Worm (Caenorhabditis elegans): ENCODE results near the gene sid-2.
A peak's percentile ranks its signal among the peaks of the same experiment; 100 is the strongest.

sid-2 gene

ce11 chrIII:13714950-13715349 lies 35.7 kb downstream of the sid-2 start:
- TF ChIP-seq tra-4 (tag; optimal IDR thresholded peaks at IDR 0.05) (no peak), ceh-13 (GFP tag; optimal IDR thresholded peaks at IDR 0.05) (no peak), hmbx-1 (tag; optimal IDR thresholded peaks at IDR 0.05) (no peak), aly-1 (tag; optimal IDR thresholded peaks at IDR 0.05) (no peak), sea-1 (GFP tag; conservative IDR thresholded peaks at IDR 0.05) (no peak), hnd-1 (tag; optimal IDR thresholded peaks at IDR 0.05) (no peak), flt-1 (GFP tag; IDR thresholded peaks at IDR 0.05) (no peak), ets-7 (tag; optimal IDR thresholded peaks at IDR 0.05) (no peak), scrt-1 (GFP tag; IDR thresholded peaks at IDR 0.05) (no peak), F13C5.2 (tag; optimal IDR thresholded peaks at IDR 0.05) (no peak), hmg-4 (GFP tag; optimal IDR thresholded peaks at IDR 0.05) (no peak), pes-1 (GFP tag; IDR thresholded peaks at IDR 0.05) (no peak), ceh-36 (tag; optimal IDR thresholded peaks at IDR 0.05) (no peak), tbx-11 (GFP tag; IDR thresholded peaks at IDR 0.05) (no peak), ama-1 (optimal IDR thresholded peaks at IDR 0.05) (no peak), B0310.2 (tag; optimal IDR thresholded peaks at IDR 0.05) (no peak), tbx-37 (GFP tag; conservative IDR thresholded peaks at IDR 0.05) (no peak)

- TF ChIP-seq sea-1 (GFP tag; conservative IDR thresholded peaks at IDR 0.05) = no peak
- TF ChIP-seq F13C5.2 (tag; optimal IDR thresholded peaks at IDR 0.05) = no peak
- no peak for TF ChIP-seq scrt-1 (GFP tag; IDR thresholded peaks at IDR 0.05)
- TF ChIP-seq ets-7 (tag; optimal IDR thresholded peaks at IDR 0.05) = no peak
- TF ChIP-seq hmg-4 (GFP tag; optimal IDR thresholded peaks at IDR 0.05) = no peak
- TF ChIP-seq hmbx-1 (tag; optimal IDR thresholded peaks at IDR 0.05) = no peak
- no peak for TF ChIP-seq aly-1 (tag; optimal IDR thresholded peaks at IDR 0.05)
- TF ChIP-seq B0310.2 (tag; optimal IDR thresholded peaks at IDR 0.05) = no peak
- no peak for TF ChIP-seq ceh-13 (GFP tag; optimal IDR thresholded peaks at IDR 0.05)
- no peak for TF ChIP-seq tbx-11 (GFP tag; IDR thresholded peaks at IDR 0.05)
- no peak for TF ChIP-seq hnd-1 (tag; optimal IDR thresholded peaks at IDR 0.05)
- no peak for TF ChIP-seq ceh-36 (tag; optimal IDR thresholded peaks at IDR 0.05)
- TF ChIP-seq ama-1 (optimal IDR thresholded peaks at IDR 0.05) = no peak
- TF ChIP-seq pes-1 (GFP tag; IDR thresholded peaks at IDR 0.05) = no peak
- TF ChIP-seq tbx-37 (GFP tag; conservative IDR thresholded peaks at IDR 0.05) = no peak
- TF ChIP-seq flt-1 (GFP tag; IDR thresholded peaks at IDR 0.05) = no peak
- TF ChIP-seq tra-4 (tag; optimal IDR thresholded peaks at IDR 0.05) = no peak
Measured at ce11 chrIII:13716266-13716665, 37.0 kb downstream of the sid-2 start.

ce11 chrIII:13716831-13717230 lies 37.6 kb downstream of the sid-2 start:
- TF ChIP-seq sea-1 (GFP tag; conservative IDR thresholded peaks at IDR 0.05) (no peak), flt-1 (GFP tag; IDR thresholded peaks at IDR 0.05) (no peak), B0310.2 (tag; optimal IDR thresholded peaks at IDR 0.05) (no peak), ets-7 (tag; optimal IDR thresholded peaks at IDR 0.05) (no peak), scrt-1 (GFP tag; IDR thresholded peaks at IDR 0.05) (no peak), hmbx-1 (tag; optimal IDR thresholded peaks at IDR 0.05) (no peak), ama-1 (optimal IDR thresholded peaks at IDR 0.05) (no peak), tbx-11 (GFP tag; IDR thresholded peaks at IDR 0.05) (no peak), tbx-37 (GFP tag; conservative IDR thresholded peaks at IDR 0.05) (no peak), ceh-13 (GFP tag; optimal IDR thresholded peaks at IDR 0.05) (no peak), pes-1 (GFP tag; IDR thresholded peaks at IDR 0.05) (no peak), aly-1 (tag; optimal IDR thresholded peaks at IDR 0.05) (no peak), ceh-36 (tag; optimal IDR thresholded peaks at IDR 0.05) (no peak), tra-4 (tag; optimal IDR thresholded peaks at IDR 0.05) (no peak), hnd-1 (tag; optimal IDR thresholded peaks at IDR 0.05) (no peak)

- TF ChIP-seq hmg-4 (GFP tag; optimal IDR thresholded peaks at IDR 0.05) (peak; percentile 92), hmbx-1 (tag; optimal IDR thresholded peaks at IDR 0.05) (no peak), tbx-11 (GFP tag; IDR thresholded peaks at IDR 0.05) (0 out of 2 replicates have a peak, but pooled peaks have one; percentile 36), tbx-37 (GFP tag; conservative IDR thresholded peaks at IDR 0.05) (no peak)
Measured at ce11 chrIII:13717505-13717904, 38.3 kb downstream of the sid-2 start.

ce11 chrIII:13718403-13718969 lies 39.2 kb downstream of the sid-2 start:
- TF ChIP-seq ets-7 (tag; optimal IDR thresholded peaks at IDR 0.05) (no peak), ceh-36 (tag; optimal IDR thresholded peaks at IDR 0.05) (no peak), flt-1 (GFP tag; IDR thresholded peaks at IDR 0.05) (no peak), ceh-13 (GFP tag; optimal IDR thresholded peaks at IDR 0.05) (no peak)

- TF ChIP-seq tra-4 (tag; optimal IDR thresholded peaks at IDR 0.05) = no peak
- no peak for TF ChIP-seq scrt-1 (GFP tag; IDR thresholded peaks at IDR 0.05)
- no peak for TF ChIP-seq F13C5.2 (tag; optimal IDR thresholded peaks at IDR 0.05)
- no peak for TF ChIP-seq pes-1 (GFP tag; IDR thresholded peaks at IDR 0.05)
- TF ChIP-seq ceh-13 (GFP tag; optimal IDR thresholded peaks at IDR 0.05) = no peak
- no peak for TF ChIP-seq aly-1 (tag; optimal IDR thresholded peaks at IDR 0.05)
- no peak for TF ChIP-seq flt-1 (GFP tag; IDR thresholded peaks at IDR 0.05)
- no peak for TF ChIP-seq tbx-11 (GFP tag; IDR thresholded peaks at IDR 0.05)
- no peak for TF ChIP-seq hnd-1 (tag; optimal IDR thresholded peaks at IDR 0.05)
- TF ChIP-seq hmg-4 (GFP tag; optimal IDR thresholded peaks at IDR 0.05) = no peak
- TF ChIP-seq tbx-37 (GFP tag; conservative IDR thresholded peaks at IDR 0.05) = no peak
- no peak for TF ChIP-seq ets-7 (tag; optimal IDR thresholded peaks at IDR 0.05)
- TF ChIP-seq ceh-36 (tag; optimal IDR thresholded peaks at IDR 0.05) = no peak
- no peak for TF ChIP-seq ama-1 (optimal IDR thresholded peaks at IDR 0.05)
- TF ChIP-seq sea-1 (GFP tag; conservative IDR thresholded peaks at IDR 0.05) = no peak
Measured at ce11 chrIII:13719247-13719758, 40.1 kb downstream of the sid-2 start.

- TF ChIP-seq flt-1 (GFP tag; IDR thresholded peaks at IDR 0.05) = no peak
- no peak for TF ChIP-seq ceh-13 (GFP tag; optimal IDR thresholded peaks at IDR 0.05)
- TF ChIP-seq aly-1 (tag; optimal IDR thresholded peaks at IDR 0.05) = peak; percentile 63
- no peak for TF ChIP-seq sea-1 (GFP tag; conservative IDR thresholded peaks at IDR 0.05)
- TF ChIP-seq hmbx-1 (tag; optimal IDR thresholded peaks at IDR 0.05) = no peak
- no peak for TF ChIP-seq tbx-37 (GFP tag; conservative IDR thresholded peaks at IDR 0.05)
- TF ChIP-seq pes-1 (GFP tag; IDR thresholded peaks at IDR 0.05) = peak; percentile 10; the same call in 1 of the 2 replicates
- peak; percentile 81 for TF ChIP-seq hmg-4 (GFP tag; optimal IDR thresholded peaks at IDR 0.05)
- no peak for TF ChIP-seq B0310.2 (tag; optimal IDR thresholded peaks at IDR 0.05)
- no peak for TF ChIP-seq tbx-11 (GFP tag; IDR thresholded peaks at IDR 0.05)
- TF ChIP-seq scrt-1 (GFP tag; IDR thresholded peaks at IDR 0.05) = no peak
- no peak for TF ChIP-seq ets-7 (tag; optimal IDR thresholded peaks at IDR 0.05)
- TF ChIP-seq F13C5.2 (tag; optimal IDR thresholded peaks at IDR 0.05) = no peak
Measured at ce11 chrIII:13720190-13720741, 41.0 kb downstream of the sid-2 start.

Measured in whole organism, early embryonic.